Worm (Caenorhabditis elegans) whole organism, L4 larva: ENCODE data around the gene mdt-26.

Source experiments
- D1046.2 ChIP-seq: fragments of 200-800 bp; sonication (Bioruptor generic); IDR thresholded peaks from 2 replicates; pipeline ENCODE4 v1.3.6; 2022; ENCODE audit warnings: missing genetic modification characterization, missing compliant biosample characterization
- F37D6.2 ChIP-seq: sonication (generic microtip); optimal IDR thresholded peaks from 2 replicates; lab custom pipeline; 2016; ENCODE audit warnings: mild to moderate bottlenecking, missing genetic modification characterization, missing compliant biosample characterization
- F49E8.2 ChIP-seq: sonication (generic microtip); optimal IDR thresholded peaks from 2 replicates; lab custom pipeline; 2016; ENCODE audit warnings: missing compliant biosample characterization, mild to moderate bottlenecking, missing genetic modification characterization, borderline replicate concordance
- Y105C5A.15 ChIP-seq: fragments of 200-800 bp; sonication (Bioruptor generic); IDR thresholded peaks from 2 replicates; pipeline ENCODE4 v1.3.6; 2022; ENCODE audit warnings: missing genetic modification characterization, missing compliant biosample characterization
- Y5F2A.4 ChIP-seq: fragments of 200-800 bp; sonication (Bioruptor generic); optimal IDR thresholded peaks from 2 replicates; lab custom pipeline; 2018; ENCODE audit warnings: mild to moderate bottlenecking, missing genetic modification characterization, missing compliant biosample characterization
- ZK337.2 ChIP-seq: fragments of 200-800 bp; sonication (Bioruptor generic); IDR thresholded peaks from 2 replicates; pipeline ENCODE4 v1.3.6; 2022; ENCODE audit warnings: missing genetic modification reagents, missing genetic modification characterization, missing compliant biosample characterization
- ZK546.5 ChIP-seq, 2 experiments: sonication (generic microtip); optimal IDR thresholded peaks; 2 replicates each; lab custom pipeline; 2017; ENCODE audit warnings: missing biosample characterization in 2 of 2, missing genetic modification characterization in 2 of 2
- ceh-28 ChIP-seq: fragments of 150-350 bp; optimal IDR thresholded peaks from 2 replicates; lab custom pipeline; 2014; ENCODE audit warnings: missing biosample characterization, missing genetic modification reagents, missing genetic modification characterization
- ces-1 ChIP-seq: fragments of 150-350 bp; sonication (generic microtip); optimal IDR thresholded peaks from 4 replicates; lab custom pipeline; 2014; ENCODE audit warnings: missing biosample characterization, missing genetic modification reagents, missing genetic modification characterization
- cey-2 ChIP-seq: sonication (generic microtip); optimal IDR thresholded peaks from 3 replicates; lab custom pipeline; 2017; ENCODE audit warnings: missing genetic modification characterization, mild to moderate bottlenecking, missing compliant biosample characterization, antibody characterized with exemption, borderline replicate concordance; ENCODE audit not compliant: insufficient read depth
- daf-16 ChIP-seq, 3 experiments: sonication (generic microtip); optimal IDR thresholded peaks; 2 replicates each; lab custom pipeline; 2016 to 2017; ENCODE audit warnings: missing genetic modification characterization in 3 of 3, missing genetic modification reagents in 3 of 3, mild to moderate bottlenecking in 2 of 3, missing compliant biosample characterization in 2 of 3, missing biosample characterization in 1 of 3, moderate library complexity in 1 of 3
- dmd-8 ChIP-seq: fragments of 200-800 bp; sonication (Bioruptor generic); IDR thresholded peaks from 2 replicates; pipeline ENCODE4 v1.3.6; 2022; ENCODE audit warnings: missing genetic modification characterization, missing compliant biosample characterization
- dpl-1 ChIP-seq: fragments of 150-350 bp; optimal IDR thresholded peaks from 2 replicates; lab custom pipeline; 2014; ENCODE audit warnings: missing biosample characterization, missing genetic modification reagents, missing genetic modification characterization
- fkh-10 ChIP-seq: fragments of 150-350 bp; optimal IDR thresholded peaks from 2 replicates; lab custom pipeline; 2014; ENCODE audit warnings: missing biosample characterization, missing genetic modification reagents, missing genetic modification characterization
- hif-1 ChIP-seq, 2 experiments: sonication (generic microtip); optimal IDR thresholded peaks; 2 replicates each; lab custom pipeline; 2016 to 2017; ENCODE audit warnings: missing compliant biosample characterization in 2 of 2, missing genetic modification characterization in 2 of 2, missing genetic modification reagents in 2 of 2, missing genotype in 2 of 2, mild to moderate bottlenecking in 1 of 2
- hlh-11 ChIP-seq: fragments of 200-800 bp; sonication (Bioruptor generic); optimal IDR thresholded peaks from 2 replicates; lab custom pipeline; 2018; ENCODE audit warnings: mild to moderate bottlenecking, missing genetic modification characterization, missing compliant biosample characterization
- hlh-30 ChIP-seq: sonication (generic microtip); optimal IDR thresholded peaks from 2 replicates; lab custom pipeline; 2017; ENCODE audit warnings: antibody characterized with exemption, mild to moderate bottlenecking, missing genetic modification characterization, missing compliant biosample characterization; ENCODE audit not compliant: insufficient read depth
- jun-1 ChIP-seq: fragments of 150-350 bp; optimal IDR thresholded peaks from 2 replicates; lab custom pipeline; 2014; ENCODE audit warnings: missing biosample characterization, missing genetic modification reagents, missing genetic modification characterization
- lin-1 ChIP-seq: fragments of 200-800 bp; sonication (Bioruptor generic); IDR thresholded peaks from 2 replicates; pipeline ENCODE4 v1.3.6; 2022; ENCODE audit warnings: missing genetic modification reagents, missing genetic modification characterization, missing compliant biosample characterization
- lin-15B ChIP-seq: fragments of 150-350 bp; sonication (generic microtip); optimal IDR thresholded peaks from 3 replicates; lab custom pipeline; 2014; ENCODE audit warnings: missing biosample characterization, missing genetic modification characterization
- lin-29 ChIP-seq: fragments of 200-800 bp; sonication (Bioruptor generic); IDR thresholded peaks from 2 replicates; pipeline ENCODE4 v1.3.6; 2022; ENCODE audit warnings: missing genetic modification reagents, missing genetic modification characterization, missing compliant biosample characterization
- lin-38 ChIP-seq: fragments of 200-800 bp; sonication (Bioruptor generic); IDR thresholded peaks from 2 replicates; pipeline ENCODE4 v1.3.6; 2022; ENCODE audit warnings: missing genetic modification reagents, missing genetic modification characterization, missing compliant biosample characterization
- lir-3 ChIP-seq: sonication (generic microtip); optimal IDR thresholded peaks from 2 replicates; lab custom pipeline; 2016; ENCODE audit warnings: mild to moderate bottlenecking, missing genetic modification characterization, missing compliant biosample characterization
- madf-5 ChIP-seq, 2 experiments: fragments of 200-800 bp; sonication (Bioruptor generic); IDR thresholded peaks; 2 replicates each; pipeline ENCODE4 v1.3.6; 2022; ENCODE audit warnings: missing compliant biosample characterization in 2 of 2, missing genetic modification characterization in 2 of 2
- mdl-1 ChIP-seq, 2 experiments: fragments of 150-350 bp in 1 of 2; sonication (generic microtip) in 1 of 2; optimal IDR thresholded peaks; 2 replicates each; lab custom pipeline; 2014 to 2017; ENCODE audit warnings: missing biosample characterization in 2 of 2, missing genetic modification characterization in 2 of 2
- mdt-29 ChIP-seq: fragments of 200-800 bp; sonication (Bioruptor generic); IDR thresholded peaks from 2 replicates; pipeline ENCODE4 v1.3.6; 2022; ENCODE audit warnings: missing genetic modification reagents, missing genetic modification characterization, missing compliant biosample characterization
- mep-1 ChIP-seq: fragments of 150-350 bp; sonication (generic microtip); optimal IDR thresholded peaks from 3 replicates; lab custom pipeline; 2014; ENCODE audit warnings: missing biosample characterization, missing genetic modification characterization
- mes-2 ChIP-seq: sonication (generic microtip); optimal IDR thresholded peaks from 2 replicates; lab custom pipeline; 2016; ENCODE audit warnings: missing genotype, mild to moderate bottlenecking, missing genetic modification characterization, missing compliant biosample characterization; ENCODE audit not compliant: poor library complexity, severe bottlenecking
- nhr-11 ChIP-seq: fragments of 150-350 bp; optimal IDR thresholded peaks from 2 replicates; lab custom pipeline; 2014; ENCODE audit warnings: missing biosample characterization, missing genetic modification characterization
- nhr-237 ChIP-seq: sonication (generic microtip); optimal IDR thresholded peaks from 2 replicates; lab custom pipeline; 2017; ENCODE audit warnings: missing biosample characterization, missing genetic modification characterization
- nhr-25 ChIP-seq: sonication (generic microtip); optimal IDR thresholded peaks from 2 replicates; lab custom pipeline; 2017; ENCODE audit warnings: missing genetic modification characterization, mild to moderate bottlenecking, missing compliant biosample characterization, antibody characterized with exemption, moderate library complexity, borderline replicate concordance; ENCODE audit not compliant: insufficient read depth
- nhr-28 ChIP-seq: fragments of 150-350 bp; optimal IDR thresholded peaks from 2 replicates; lab custom pipeline; 2014; ENCODE audit warnings: missing biosample characterization, missing genetic modification characterization
- nhr-42 ChIP-seq: fragments of 200-800 bp; sonication (Bioruptor generic); IDR thresholded peaks from 2 replicates; pipeline ENCODE4 v1.3.6; 2022; ENCODE audit warnings: missing genetic modification characterization, missing compliant biosample characterization
- nhr-6 ChIP-seq: fragments of 150-350 bp; optimal IDR thresholded peaks from 2 replicates; lab custom pipeline; 2014; ENCODE audit warnings: missing biosample characterization, missing genetic modification characterization
- nhr-77 ChIP-seq: fragments of 150-350 bp; optimal IDR thresholded peaks from 2 replicates; lab custom pipeline; 2014; ENCODE audit warnings: missing biosample characterization, missing genetic modification characterization
- pha-4 ChIP-seq, 2 experiments: fragments of 150-350 bp in 1 of 2; fragments of 200-800 bp in 1 of 2; sonication (Bioruptor generic) in 1 of 2; IDR thresholded peaks in 1 of 2; optimal IDR thresholded peaks in 1 of 2; 2 replicates each; pipeline versions ENCODE4 v1.3.6 to Lab custom; 2014 to 2022; ENCODE audit warnings: missing genetic modification characterization in 2 of 2, missing genetic modification reagents in 2 of 2, missing biosample characterization in 1 of 2, missing compliant biosample characterization in 1 of 2
- php-3 ChIP-seq: fragments of 200-800 bp; sonication (Bioruptor generic); IDR thresholded peaks from 2 replicates; pipeline ENCODE4 v1.3.6; 2022; ENCODE audit warnings: missing genetic modification reagents, missing genetic modification characterization, missing compliant biosample characterization
- rbr-2 ChIP-seq: sonication (generic microtip); optimal IDR thresholded peaks from 2 replicates; lab custom pipeline; 2016; ENCODE audit warnings: missing genotype, missing genetic modification characterization, missing compliant biosample characterization
- saeg-2 ChIP-seq: fragments of 200-800 bp; sonication (Bioruptor generic); IDR thresholded peaks from 2 replicates; pipeline ENCODE4 v1.3.6; 2022; ENCODE audit warnings: missing genetic modification reagents, missing genetic modification characterization, missing compliant biosample characterization
- unc-62 ChIP-seq, 3 experiments: fragments of 150-350 bp in 1 of 3; sonication (generic microtip); optimal IDR thresholded peaks in 2 of 3; peaks in 1 of 3; 1 replicate in 1 of 3; 2 replicates in 2 of 3; lab custom pipeline; 2014 to 2017; ENCODE audit warnings: missing biosample characterization in 3 of 3, missing genetic modification characterization in 3 of 3, missing genetic modification reagents in 3 of 3, missing genotype in 1 of 3
- zfp-2 ChIP-seq: sonication (generic microtip); optimal IDR thresholded peaks from 2 replicates; lab custom pipeline; 2016; ENCODE audit warnings: mild to moderate bottlenecking, missing genetic modification characterization, missing compliant biosample characterization
- zfp-3 ChIP-seq: fragments of 200-800 bp; sonication (Bioruptor generic); conservative IDR thresholded peaks from 2 replicates; pipeline ENCODE4 v1.3.6; 2022; ENCODE audit warnings: missing genetic modification reagents, missing genetic modification characterization, missing compliant biosample characterization
- zip-11 ChIP-seq: fragments of 200-800 bp; sonication (Bioruptor generic); IDR thresholded peaks from 2 replicates; pipeline ENCODE4 v1.3.6; 2022; ENCODE audit warnings: missing genetic modification characterization, missing compliant biosample characterization
- ztf-11 ChIP-seq: fragments of 150-350 bp; optimal IDR thresholded peaks from 2 replicates; lab custom pipeline; 2014; ENCODE audit warnings: missing biosample characterization, missing genetic modification characterization

The mdt-26 gene

ce11 chrII:5714807-5715206 is 53.8 kb downstream of the mdt-26 start, which contains the start of the genes tiar-1 and lelo-4 (continued):
- TF ChIP-seq unc-62 (GFP tag; optimal IDR thresholded peaks at IDR 0.05 in 1 of 2; lab: Kevin White, UChicago) (peak in 1 of 2 experiments; percentile 87), unc-62 (tag; optimal IDR thresholded peaks at IDR 0.05; lab: Kevin White, UChicago) (no peak), zip-11 (no peak), zfp-3 (GFP tag; lab: Robert Waterston, UW) (no peak), ceh-28 (tag; lab: Kevin White, UChicago) (no peak), lin-38 (GFP tag; lab: Robert Waterston, UW) (peak; percentile 53), hlh-11 (tag; lab: Kevin White, UChicago) (peak; percentile 44), nhr-28 (peak; percentile 34), ZK337.2 (GFP tag; lab: Robert Waterston, UW) (no peak), ces-1 (GFP tag; lab: Kevin White, UChicago) (no peak), pha-4 (GFP tag; IDR thresholded peaks at IDR 0.05; lab: Robert Waterston, UW) (no peak), pha-4 (tag; optimal IDR thresholded peaks at IDR 0.05; lab: Kevin White, UChicago) (peak; percentile 85), hlh-30 (tag; lab: Kevin White, UChicago) (peak; percentile 51), lin-29 (GFP tag; lab: Robert Waterston, UW) (no peak), F49E8.2 (tag; lab: Kevin White, UChicago) (no peak), mes-2 (tag; lab: Kevin White, UChicago) (peak; percentile 84), F37D6.2 (tag; lab: Kevin White, UChicago) (no peak), ZK546.5 (tag; optimal IDR thresholded peaks at IDR 0.05; lab: Kevin White, UChicago) (peak in 1 of 2 experiments; percentile 84), Y105C5A.15 (GFP tag; lab: Robert Waterston, UW) (no peak), saeg-2 (GFP tag; lab: Robert Waterston, UW) (no peak), mep-1 (tag; lab: Kevin White, UChicago) (peak; percentile 55), nhr-77 (tag; lab: Kevin White, UChicago) (no peak), nhr-11 (tag; lab: Kevin White, UChicago) (no peak), cey-2 (tag; lab: Kevin White, UChicago) (no peak), lir-3 (tag; lab: Kevin White, UChicago) (no peak), Y5F2A.4 (GFP tag; lab: Kevin White, UChicago) (no peak), nhr-25 (tag; lab: Kevin White, UChicago) (no peak), nhr-237 (tag; lab: Kevin White, UChicago) (no peak), nhr-42 (GFP tag; lab: Robert Waterston, UW) (no peak), D1046.2 (GFP tag; lab: Robert Waterston, UW) (no peak), jun-1 (tag; lab: Kevin White, UChicago) (no peak), nhr-6 (tag; lab: Kevin White, UChicago) (peak; percentile 38), ztf-11 (no peak), daf-16 (GFP tag; optimal IDR thresholded peaks at IDR 0.05; lab: Kevin White, UChicago) (no peak), daf-16 (tag; optimal IDR thresholded peaks at IDR 0.05; lab: Kevin White, UChicago) (peak; percentile 48), mdt-29 (GFP tag; lab: Robert Waterston, UW) (no peak), zfp-2 (tag; lab: Kevin White, UChicago) (peak; percentile 18), lin-15B (tag; lab: Kevin White, UChicago) (no peak), lin-1 (GFP tag; lab: Robert Waterston, UW) (no peak), fkh-10 (GFP tag; lab: Kevin White, UChicago) (no peak), hif-1 (tag; optimal IDR thresholded peaks at IDR 0.05; lab: Kevin White, UChicago) (peak in 1 of 2 experiments; percentile 45), dpl-1 (GFP tag; lab: Kevin White, UChicago) (peak; percentile 90), madf-5 (GFP tag; IDR thresholded peaks at IDR 0.05; lab: Robert Waterston, UW) (no peak), rbr-2 (peak; percentile 35), php-3 (GFP tag; lab: Robert Waterston, UW) (0 out of 2 replicates have a peak, but pooled peaks have one; percentile 14), dmd-8 (GFP tag; lab: Robert Waterston, UW) (no peak), mdl-1 (tag; optimal IDR thresholded peaks at IDR 0.05; lab: Kevin White, UChicago) (no peak)
- TF ChIP-seq, all 104 proteins: peak for 23
